Worm (Caenorhabditis elegans) whole organism, midembryonic: ENCODE data around the gene seb-3.

Source experiments
- T22C8.4 ChIP-seq: fragments of 200-800 bp; sonication (Bioruptor generic); IDR thresholded peaks from 2 replicates; pipeline ENCODE4 v1.3.6; 2022; ENCODE audit warnings: missing genetic modification characterization, missing compliant biosample characterization
- cog-1 ChIP-seq: sonication (generic microtip); optimal IDR thresholded peaks from 2 replicates; lab custom pipeline; 2016; ENCODE audit warnings: missing genetic modification characterization, missing compliant biosample characterization
- flt-1 ChIP-seq: fragments of 200-800 bp; sonication (Bioruptor generic); IDR thresholded peaks from 2 replicates; pipeline ENCODE4 v1.3.6; 2022; ENCODE audit warnings: missing genetic modification characterization, missing compliant biosample characterization
- med-1 ChIP-seq: sonication (generic microtip); optimal IDR thresholded peaks from 2 replicates; lab custom pipeline; 2017; ENCODE audit warnings: missing genetic modification characterization, mild to moderate bottlenecking, missing compliant biosample characterization, antibody characterized with exemption, missing genetic modification reagents; ENCODE audit not compliant: insufficient read depth
- ref-1 ChIP-seq: fragments of 200-800 bp; sonication (Bioruptor generic); conservative IDR thresholded peaks from 2 replicates; pipeline ENCODE4 v1.3.6; 2022; ENCODE audit warnings: missing genetic modification reagents, missing genetic modification characterization, missing compliant biosample characterization
- tab-1 ChIP-seq: fragments of 200-800 bp; sonication (Bioruptor generic); IDR thresholded peaks from 2 replicates; pipeline ENCODE4 v1.3.6; 2022; ENCODE audit warnings: missing genetic modification characterization, missing compliant biosample characterization
- ztf-23 ChIP-seq: fragments of 200-800 bp; sonication (Bioruptor generic); IDR thresholded peaks from 2 replicates; pipeline ENCODE4 v1.3.6; 2022; ENCODE audit warnings: missing genetic modification reagents, missing genetic modification characterization, missing compliant biosample characterization
- ztf-29 ChIP-seq: fragments of 200-800 bp; sonication (Bioruptor generic); IDR thresholded peaks from 2 replicates; pipeline ENCODE4 v1.3.6; 2022; ENCODE audit warnings: missing genetic modification reagents, missing genetic modification characterization, missing compliant biosample characterization

ce11 chrX:14983274-14983673 lies 42.8 kb upstream of the seb-3 start, which contains the start of gene rbg-1:
- TF ChIP-seq ref-1 (GFP tag; lab: Robert Waterston, UW) (no peak), T22C8.4 (GFP tag; lab: Robert Waterston, UW) (peak; percentile 75), flt-1 (GFP tag; lab: Robert Waterston, UW) (peak; percentile 25; the same call in 1 of the 2 replicates), ztf-29 (GFP tag; lab: Robert Waterston, UW) (no peak), cog-1 (tag; lab: Kevin White, UChicago) (no peak), tab-1 (GFP tag; lab: Robert Waterston, UW) (no peak), med-1 (GFP tag; lab: Kevin White, UChicago) (no peak), ztf-23 (GFP tag; lab: Robert Waterston, UW) (no peak)
